In genomic region chr3R:23117683-23118470, dm6 we compare ENCODE assay signal across 3 fruit fly cellular contexts.
A peak's percentile ranks its signal among the peaks of the same experiment; 100 is the strongest.
TF ChIP-seq lines count a peak whose summit lies in the region.

TSS of gene Rassf (minus strand) at chr3R:23117931.
TSS of gene CenB1A (plus strand) at chr3R:23118400.

TF ChIP-seq in whole organism, embryonic, 481 proteins besides CTCF, POLR2A, EP300 and RAD21 (continued from another document and continues in another):
- TF ChIP-seq Elba2 (GFP tag; optimal IDR thresholded peaks at IDR 0.05; lab: Kevin White, UChicago): no peak
- TF ChIP-seq CG10267 (tag; optimal IDR thresholded peaks at IDR 0.05; lab: Kevin White, UChicago): peak; percentile 90
- TF ChIP-seq tgo (GFP tag; IDR thresholded peaks at IDR 0.05; lab: Robert Waterston, UW): peak; percentile 36; the same call in 1 of the 3 replicates
- peak; percentile 86 for TF ChIP-seq E2f2 (GFP tag; IDR thresholded peaks at IDR 0.05; lab: Robert Waterston, UW)
- TF ChIP-seq dpn (GFP tag; optimal IDR thresholded peaks at IDR 0.05; lab: Kevin White, UChicago): peak; percentile 53 to 54
- no peak for TF ChIP-seq Spps (tag; optimal IDR thresholded peaks at IDR 0.05; lab: Kevin White, UChicago)
- peak; percentile 94 for TF ChIP-seq sens (GFP tag; lab: Kevin White, UChicago)
- no peak for TF ChIP-seq dati (GFP tag; IDR thresholded peaks at IDR 0.05; lab: Robert Waterston, UW)
- TF ChIP-seq Dref (GFP tag; IDR thresholded peaks at IDR 0.05; lab: Robert Waterston, UW): 0 out of 2 replicates have a peak, but pooled peaks have one; percentile 31
- TF ChIP-seq Ssrp (tag; optimal IDR thresholded peaks at IDR 0.05; lab: Kevin White, UChicago): peak; percentile 32
- peak; percentile 41 for TF ChIP-seq Scr (GFP tag; IDR thresholded peaks at IDR 0.05; lab: Robert Waterston, UW; ENCODE audit: partially characterized antibody)
- peak; percentile 88 for TF ChIP-seq Med (GFP tag; lab: Kevin White, UChicago)
- no peak for TF ChIP-seq Doc3 (GFP tag; IDR thresholded peaks at IDR 0.05; lab: Robert Waterston, UW; ENCODE audit: partially characterized antibody)
- TF ChIP-seq CG12391 (tag; optimal IDR thresholded peaks at IDR 0.05; lab: Kevin White, UChicago): peak; percentile 62
- TF ChIP-seq Abd-B (GFP tag; optimal IDR thresholded peaks at IDR 0.05; lab: Kevin White, UChicago): peak; percentile 18
- no peak for TF ChIP-seq Asciz (GFP tag; optimal IDR thresholded peaks at IDR 0.05; lab: Kevin White, UChicago)
- TF ChIP-seq Hand (GFP tag; optimal IDR thresholded peaks at IDR 0.05; lab: Kevin White, UChicago): no peak
- no peak for TF ChIP-seq pfk (GFP tag; optimal IDR thresholded peaks at IDR 0.05; lab: Kevin White, UChicago)
- TF ChIP-seq fu2 (GFP tag; optimal IDR thresholded peaks at IDR 0.05; lab: Kevin White, UChicago): peak; percentile 51
- TF ChIP-seq gce (GFP tag; IDR thresholded peaks at IDR 0.05; lab: Robert Waterston, UW): no peak
- no peak for TF ChIP-seq CG10431 (GFP tag; optimal IDR thresholded peaks at IDR 0.05; lab: Kevin White, UChicago)
- TF ChIP-seq Hr51 (GFP tag; optimal IDR thresholded peaks at IDR 0.05; lab: Kevin White, UChicago): peak; percentile 13 to 20
- TF ChIP-seq CG14860 (GFP tag; IDR thresholded peaks at IDR 0.05; lab: Robert Waterston, UW; ENCODE audit: partially characterized antibody): no peak
- no peak for TF ChIP-seq CG1647 (GFP tag; optimal IDR thresholded peaks at IDR 0.05; lab: Kevin White, UChicago)
- no peak for TF ChIP-seq ttk (GFP tag; IDR thresholded peaks at IDR 0.05; lab: Robert Waterston, UW)
- peak; percentile 41; the same call in 1 of the 3 replicates for TF ChIP-seq dysf (GFP tag; IDR thresholded peaks at IDR 0.05; lab: Robert Waterston, UW)
- no peak for TF ChIP-seq Meics (GFP tag; optimal IDR thresholded peaks at IDR 0.05; lab: Kevin White, UChicago)
- peak; percentile 64 for TF ChIP-seq CG15514 (GFP tag; optimal IDR thresholded peaks at IDR 0.05; lab: Kevin White, UChicago)
- no peak for TF ChIP-seq Nf-YA (GFP tag; IDR thresholded peaks at IDR 0.05; lab: Robert Waterston, UW)
- 0 out of 2 replicates have a peak, but pooled peaks have one; percentile 31 for TF ChIP-seq CG1024 (GFP tag; IDR thresholded peaks at IDR 0.05; lab: Robert Waterston, UW)
- no peak for TF ChIP-seq CG12769 (tag; optimal IDR thresholded peaks at IDR 0.05; lab: Kevin White, UChicago)
- peak; percentile 60; the same call in 1 of the 3 replicates for TF ChIP-seq Mrtf (GFP tag; IDR thresholded peaks at IDR 0.05; lab: Robert Waterston, UW)
- peak; percentile 60 for TF ChIP-seq Ptx1 (GFP tag; IDR thresholded peaks at IDR 0.05; lab: Robert Waterston, UW)
- TF ChIP-seq Trl (optimal IDR thresholded peaks at IDR 0.05; lab: Kevin White, UChicago): peak in 1 of 2 experiments; percentile 12
- TF ChIP-seq Trl (GFP tag; optimal IDR thresholded peaks at IDR 0.05; lab: Kevin White, UChicago): peak; percentile 50
- no peak for TF ChIP-seq vfl (GFP tag; optimal IDR thresholded peaks at IDR 0.05; lab: Kevin White, UChicago)
- TF ChIP-seq az2 (GFP tag; optimal IDR thresholded peaks at IDR 0.05; lab: Kevin White, UChicago): peak; percentile 18
- TF ChIP-seq ci (GFP tag; IDR thresholded peaks at IDR 0.05; lab: Robert Waterston, UW): no peak
- TF ChIP-seq sug (tag; optimal IDR thresholded peaks at IDR 0.05; lab: Kevin White, UChicago): peak; percentile 32
- TF ChIP-seq gcm (GFP tag; optimal IDR thresholded peaks at IDR 0.05; lab: Kevin White, UChicago): peak; percentile 25
- peak; percentile 14 for TF ChIP-seq CG2712 (tag; optimal IDR thresholded peaks at IDR 0.05; lab: Kevin White, UChicago)
- peak; percentile 73 for TF ChIP-seq hkb (optimal IDR thresholded peaks at IDR 0.05; lab: Kevin White, UChicago)
- TF ChIP-seq hkb (GFP tag; IDR thresholded peaks at IDR 0.05; lab: Robert Waterston, UW): no peak; the same call in 1 of the 2 replicates
- peak; percentile 52 for TF ChIP-seq CG8944 (GFP tag; optimal IDR thresholded peaks at IDR 0.05; lab: Kevin White, UChicago)

TF ChIP-seq in whole organism, prepupa, 60 proteins besides CTCF, POLR2A, EP300 and RAD21 (continued from another document):
- peak; percentile 43 for TF ChIP-seq CG32006 (GFP tag; optimal IDR thresholded peaks at IDR 0.05; lab: Kevin White, UChicago)
- peak; percentile 19 for TF ChIP-seq CG34406 (GFP tag; optimal IDR thresholded peaks at IDR 0.05; lab: Kevin White, UChicago)
- no peak for TF ChIP-seq CG6276 (GFP tag; optimal IDR thresholded peaks at IDR 0.05; lab: Kevin White, UChicago)
- no peak for TF ChIP-seq Gug (GFP tag; IDR thresholded peaks at IDR 0.05; lab: Robert Waterston, UW)
- peak; percentile 12 for TF ChIP-seq Sox102F (GFP tag; optimal IDR thresholded peaks at IDR 0.05; lab: Kevin White, UChicago)
- peak; percentile 58 for TF ChIP-seq CG3919 (GFP tag; optimal IDR thresholded peaks at IDR 0.05; lab: Kevin White, UChicago)
- peak; percentile 61 for TF ChIP-seq Hr39 (GFP tag; optimal IDR thresholded peaks at IDR 0.05; lab: Kevin White, UChicago)
- TF ChIP-seq topi (GFP tag; optimal IDR thresholded peaks at IDR 0.05; lab: Kevin White, UChicago): peak; percentile 51
- TF ChIP-seq Ets96B (tag; optimal IDR thresholded peaks at IDR 0.05; lab: Kevin White, UChicago): peak; percentile 15
- peak; percentile 28 for TF ChIP-seq achi (GFP tag; optimal IDR thresholded peaks at IDR 0.05; lab: Kevin White, UChicago)
- peak in 1 of 2 experiments; percentile 20 for TF ChIP-seq ss (GFP tag; optimal IDR thresholded peaks at IDR 0.05; lab: Kevin White, UChicago)
- TF ChIP-seq vri (GFP tag; optimal IDR thresholded peaks at IDR 0.05; lab: Kevin White, UChicago): peak; percentile 32
- TF ChIP-seq salr (GFP tag; optimal IDR thresholded peaks at IDR 0.05; lab: Kevin White, UChicago): peak in 1 of 2 experiments; percentile 24
- TF ChIP-seq Eip78C (GFP tag; lab: Kevin White, UChicago): peak; percentile 66
- TF ChIP-seq eg (GFP tag; IDR thresholded peaks at IDR 0.05; lab: Robert Waterston, UW): 0 out of 3 replicates have a peak, but pooled peaks have one; percentile 30
- no peak for TF ChIP-seq Lpt (GFP tag; optimal IDR thresholded peaks at IDR 0.05; lab: Kevin White, UChicago)
- peak; percentile 46 for TF ChIP-seq acj6 (GFP tag; optimal IDR thresholded peaks at IDR 0.05; lab: Kevin White, UChicago)
- TF ChIP-seq CG6792 (GFP tag; optimal IDR thresholded peaks at IDR 0.05; lab: Kevin White, UChicago): peak; percentile 13
- TF ChIP-seq fd59A (GFP tag; optimal IDR thresholded peaks at IDR 0.05; lab: Kevin White, UChicago): no peak
- TF ChIP-seq esn (GFP tag; optimal IDR thresholded peaks at IDR 0.05; lab: Kevin White, UChicago): peak; percentile 42
- TF ChIP-seq CG6808 (GFP tag; optimal IDR thresholded peaks at IDR 0.05; lab: Kevin White, UChicago): peak; percentile 29
- TF ChIP-seq Ets21C (GFP tag; optimal IDR thresholded peaks at IDR 0.05; lab: Kevin White, UChicago): no peak
- peak; percentile 33 for TF ChIP-seq Sox15 (GFP tag; optimal IDR thresholded peaks at IDR 0.05; lab: Kevin White, UChicago)
- TF ChIP-seq Smox (GFP tag; optimal IDR thresholded peaks at IDR 0.05; lab: Kevin White, UChicago): no peak
- peak; percentile 38 for TF ChIP-seq CG7368 (GFP tag; optimal IDR thresholded peaks at IDR 0.05; lab: Kevin White, UChicago)

TF ChIP-seq in whole organism, wandering third instar larva, 38 proteins besides CTCF, POLR2A, EP300 and RAD21 (continued from another document):
- TF ChIP-seq Dfd (GFP tag; optimal IDR thresholded peaks at IDR 0.05; lab: Kevin White, UChicago) (no peak), CrebA (GFP tag; optimal IDR thresholded peaks at IDR 0.05; lab: Kevin White, UChicago; ENCODE audit: borderline replicate concordance) (no peak), Abd-B (GFP tag; optimal IDR thresholded peaks at IDR 0.05; lab: Kevin White, UChicago) (no peak), N (GFP tag; optimal IDR thresholded peaks at IDR 0.05; lab: Kevin White, UChicago) (no peak), rgr (GFP tag; optimal IDR thresholded peaks at IDR 0.05; lab: Kevin White, UChicago) (peak; percentile 19), usp (GFP tag; optimal IDR thresholded peaks at IDR 0.05; lab: Kevin White, UChicago) (no peak), Jra (GFP tag; optimal IDR thresholded peaks at IDR 0.05; lab: Kevin White, UChicago) (peak; percentile 30), foxo (GFP tag; optimal IDR thresholded peaks at IDR 0.05; lab: Kevin White, UChicago) (peak in 1 of 2 experiments; percentile 65), ey (GFP tag; optimal IDR thresholded peaks at IDR 0.05; lab: Kevin White, UChicago) (peak; percentile 2), psq (GFP tag; optimal IDR thresholded peaks at IDR 0.05; lab: Kevin White, UChicago) (peak; percentile 45), CG32264 (GFP tag; optimal IDR thresholded peaks at IDR 0.05; lab: Kevin White, UChicago) (no peak), pan (optimal IDR thresholded peaks at IDR 0.05; lab: Kevin White, UChicago) (no peak), Dif (GFP tag; optimal IDR thresholded peaks at IDR 0.05; lab: Kevin White, UChicago; ENCODE audit: partially characterized antibody) (no peak)
